Worm (Caenorhabditis elegans) whole organism, young adult: ENCODE measurements around the gene sna-3.

Experiments used
- B0336.3 ChIP-seq: fragments of 200-800 bp; sonication (Bioruptor generic); IDR thresholded peaks from 2 replicates; pipeline ENCODE4 v1.3.6; 2022; ENCODE audit warnings: missing genetic modification characterization, missing compliant biosample characterization
- D2030.7 ChIP-seq: fragments of 200-800 bp; sonication (Bioruptor generic); IDR thresholded peaks from 2 replicates; pipeline ENCODE4 v1.3.6; 2022; ENCODE audit warnings: missing genetic modification reagents, missing genetic modification characterization, missing compliant biosample characterization
- F23B12.7 ChIP-seq: sonication (generic microtip); optimal IDR thresholded peaks from 2 replicates; lab custom pipeline; 2017; ENCODE audit warnings: missing genetic modification characterization, mild to moderate bottlenecking, missing compliant biosample characterization, antibody characterized with exemption, moderate library complexity; ENCODE audit not compliant: insufficient read depth
- F39B2.1 ChIP-seq: fragments of 200-800 bp; sonication (Bioruptor generic); IDR thresholded peaks from 2 replicates; pipeline ENCODE4 v1.3.6; 2022; ENCODE audit warnings: missing genetic modification reagents, missing genetic modification characterization, missing compliant biosample characterization
- F55B11.4 ChIP-seq: sonication (generic microtip); optimal IDR thresholded peaks from 2 replicates; lab custom pipeline; 2016; ENCODE audit warnings: missing compliant biosample characterization, missing genetic modification characterization, borderline replicate concordance; ENCODE audit not compliant: insufficient read depth
- F57A8.1 ChIP-seq: fragments of 200-800 bp; sonication (Bioruptor generic); optimal IDR thresholded peaks from 2 replicates; lab custom pipeline; 2018; ENCODE audit warnings: mild to moderate bottlenecking, missing genetic modification characterization, moderate library complexity, missing compliant biosample characterization
- K12H6.12 ChIP-seq: fragments of 200-800 bp; sonication (Bioruptor generic); optimal IDR thresholded peaks from 2 replicates; lab custom pipeline; 2018; ENCODE audit warnings: mild to moderate bottlenecking, missing genetic modification characterization, missing compliant biosample characterization
- T07F8.4 ChIP-seq: sonication (generic microtip); optimal IDR thresholded peaks from 2 replicates; lab custom pipeline; 2016; ENCODE audit warnings: mild to moderate bottlenecking, missing genetic modification characterization, moderate library complexity, missing compliant biosample characterization
- Y56A3A.18 ChIP-seq: fragments of 200-800 bp; sonication (Bioruptor generic); IDR thresholded peaks from 2 replicates; pipeline ENCODE4 v1.3.6; 2022; ENCODE audit warnings: missing genetic modification reagents, missing genetic modification characterization, missing compliant biosample characterization
- Y67H2A.10 ChIP-seq: fragments of 200-800 bp; sonication (Bioruptor generic); conservative IDR thresholded peaks from 2 replicates; pipeline ENCODE4 v1.3.6; 2022; ENCODE audit warnings: missing genetic modification reagents, missing genetic modification characterization, missing compliant biosample characterization
- ZK185.1 ChIP-seq: sonication (generic microtip); optimal IDR thresholded peaks from 2 replicates; lab custom pipeline; 2016; ENCODE audit warnings: mild to moderate bottlenecking, missing genetic modification characterization, missing compliant biosample characterization; ENCODE audit not compliant: poor library complexity, severe bottlenecking
- ama-1 ChIP-seq, 3 experiments: fragments of 150-350 bp in 1 of 3; sonication (generic microtip) in 2 of 3; optimal IDR thresholded peaks; 2 replicates each; lab custom pipeline; 2014 to 2018; ENCODE audit warnings: missing biosample characterization in 2 of 3, missing genetic modification characterization in 2 of 3, missing genetic modification reagents in 2 of 3
- attf-5 ChIP-seq: fragments of 200-800 bp; sonication (Bioruptor generic); optimal IDR thresholded peaks from 2 replicates; lab custom pipeline; 2018; ENCODE audit warnings: mild to moderate bottlenecking, missing genetic modification characterization, missing compliant biosample characterization
- bed-1 ChIP-seq: fragments of 200-800 bp; sonication (Bioruptor generic); IDR thresholded peaks from 2 replicates; pipeline ENCODE4 v1.3.6; 2022; ENCODE audit warnings: missing genetic modification reagents, missing genetic modification characterization, missing compliant biosample characterization
- cebp-1 ChIP-seq, 2 experiments: fragments of 200-800 bp in 1 of 2; sonication (Bioruptor generic) in 1 of 2; sonication (generic microtip) in 1 of 2; IDR thresholded peaks in 1 of 2; optimal IDR thresholded peaks in 1 of 2; 2 replicates each; pipeline versions ENCODE4 v1.3.6 to Lab custom; 2017 to 2022; ENCODE audit warnings: missing compliant biosample characterization in 2 of 2, missing genetic modification characterization in 2 of 2, mild to moderate bottlenecking in 1 of 2, missing genetic modification reagents in 1 of 2, moderate library complexity in 1 of 2
- cebp-2 ChIP-seq: fragments of 200-800 bp; sonication (Bioruptor generic); IDR thresholded peaks from 2 replicates; pipeline ENCODE4 v1.3.6; 2022; ENCODE audit warnings: missing genetic modification characterization, missing compliant biosample characterization
- ceh-58 ChIP-seq: fragments of 200-800 bp; sonication (Bioruptor generic); IDR thresholded peaks from 2 replicates; pipeline ENCODE4 v1.3.6; 2022; ENCODE audit warnings: missing genetic modification characterization, missing compliant biosample characterization
- chd-7 ChIP-seq: sonication (generic microtip); optimal IDR thresholded peaks from 2 replicates; lab custom pipeline; 2016; ENCODE audit warnings: mild to moderate bottlenecking, missing genetic modification characterization, moderate library complexity, missing compliant biosample characterization
- dox-1 ChIP-seq: fragments of 200-800 bp; sonication (Bioruptor generic); IDR thresholded peaks from 2 replicates; pipeline ENCODE4 v1.3.6; 2022; ENCODE audit warnings: missing genetic modification reagents, missing genetic modification characterization, missing compliant biosample characterization
- egl-18 ChIP-seq: fragments of 200-800 bp; sonication (Bioruptor generic); IDR thresholded peaks from 2 replicates; pipeline ENCODE4 v1.3.6; 2022; ENCODE audit warnings: missing genetic modification reagents, missing genetic modification characterization, missing compliant biosample characterization
- egrh-3 ChIP-seq: fragments of 200-800 bp; sonication (Bioruptor generic); IDR thresholded peaks from 2 replicates; pipeline ENCODE4 v1.3.6; 2022; ENCODE audit warnings: missing genetic modification reagents, missing genetic modification characterization, missing compliant biosample characterization
- him-1 ChIP-seq: sonication (generic microtip); optimal IDR thresholded peaks from 2 replicates; lab custom pipeline; 2016; ENCODE audit warnings: missing genotype, missing genetic modification reagents, missing genetic modification characterization, missing compliant biosample characterization
- hlh-12 ChIP-seq: sonication (generic microtip); optimal IDR thresholded peaks from 2 replicates; lab custom pipeline; 2016; ENCODE audit warnings: missing genetic modification characterization, missing compliant biosample characterization
- hlh-26 ChIP-seq: fragments of 200-800 bp; sonication (Bioruptor generic); conservative IDR thresholded peaks from 2 replicates; pipeline ENCODE4 v1.3.6; 2022; ENCODE audit warnings: missing genetic modification reagents, missing genetic modification characterization, missing compliant biosample characterization
- hmg-1.2 ChIP-seq: fragments of 200-800 bp; sonication (Bioruptor generic); IDR thresholded peaks from 2 replicates; pipeline ENCODE4 v1.3.6; 2022; ENCODE audit warnings: missing genetic modification reagents, missing genetic modification characterization, missing compliant biosample characterization
- hmg-20 ChIP-seq: fragments of 200-800 bp; sonication (Bioruptor generic); IDR thresholded peaks from 2 replicates; pipeline ENCODE4 v1.3.6; 2022; ENCODE audit warnings: missing genetic modification reagents, missing genetic modification characterization, missing compliant biosample characterization
- hsf-1 ChIP-seq: fragments of 200-800 bp; sonication (Bioruptor generic); IDR thresholded peaks from 2 replicates; pipeline ENCODE4 v1.3.6; 2022; ENCODE audit warnings: missing genetic modification reagents, missing genetic modification characterization, missing compliant biosample characterization
- lag-1 ChIP-seq: fragments of 200-800 bp; sonication (Bioruptor generic); IDR thresholded peaks from 2 replicates; pipeline ENCODE4 v1.3.6; 2022; ENCODE audit warnings: missing genetic modification reagents, missing genetic modification characterization, missing compliant biosample characterization
- lin-35 ChIP-seq, 3 experiments: fragments of 150-350 bp in 2 of 3; sonication (generic microtip) in 1 of 3; optimal IDR thresholded peaks; 2 replicates each; lab custom pipeline; 2014 to 2018; ENCODE audit warnings: missing biosample characterization in 3 of 3, missing genetic modification characterization in 3 of 3, missing genetic modification reagents in 3 of 3
- lin-54 ChIP-seq: fragments of 200-800 bp; sonication (Bioruptor generic); optimal IDR thresholded peaks from 2 replicates; lab custom pipeline; 2018; ENCODE audit warnings: mild to moderate bottlenecking, missing genetic modification characterization, missing compliant biosample characterization
- mes-4 ChIP-seq: sonication (generic microtip); optimal IDR thresholded peaks from 2 replicates; lab custom pipeline; 2016; ENCODE audit warnings: missing genotype, missing genetic modification characterization, missing compliant biosample characterization
- nhr-179 ChIP-seq: sonication (generic microtip); optimal IDR thresholded peaks from 2 replicates; lab custom pipeline; 2016; ENCODE audit warnings: mild to moderate bottlenecking, missing genetic modification characterization, missing compliant biosample characterization
- rcor-1 ChIP-seq: fragments of 200-800 bp; sonication (Bioruptor generic); IDR thresholded peaks from 2 replicates; pipeline ENCODE4 v1.3.6; 2022; ENCODE audit warnings: missing genetic modification reagents, missing genetic modification characterization, missing compliant biosample characterization
- rpc-1 ChIP-seq, 2 experiments: fragments of 150-350 bp in 1 of 2; sonication (generic microtip) in 1 of 2; optimal IDR thresholded peaks; 2 replicates each; lab custom pipeline; 2014 to 2018; ENCODE audit warnings: missing biosample characterization in 1 of 2, missing genetic modification characterization in 1 of 2, missing genetic modification reagents in 1 of 2, missing genotype in 1 of 2
- snpc-4 ChIP-seq, 5 experiments: fragments of 150-350 bp in 1 of 5; sonication (generic microtip) in 4 of 5; optimal IDR thresholded peaks; 2 replicates each; lab custom pipeline; 2014 to 2018; ENCODE audit warnings: missing genetic modification characterization in 5 of 5, missing biosample characterization in 3 of 5, antibody characterized with exemption in 2 of 5, mild to moderate bottlenecking in 2 of 5, missing compliant biosample characterization in 2 of 5, missing genotype in 2 of 5, moderate library complexity in 2 of 5, missing genetic modification reagents in 1 of 5
- tbp1 ChIP-seq: fragments of 200-800 bp; sonication (Bioruptor generic); optimal IDR thresholded peaks from 2 replicates; lab custom pipeline; 2018; ENCODE audit warnings: mild to moderate bottlenecking, missing genetic modification characterization, missing compliant biosample characterization
- tlf-1 ChIP-seq: fragments of 200-800 bp; sonication (Bioruptor generic); optimal IDR thresholded peaks from 2 replicates; lab custom pipeline; 2018; ENCODE audit warnings: mild to moderate bottlenecking, missing genetic modification characterization, missing compliant biosample characterization
- unc-62 ChIP-seq: fragments of 150-350 bp; optimal IDR thresholded peaks from 2 replicates; lab custom pipeline; 2014; ENCODE audit warnings: missing biosample characterization, missing genetic modification reagents, missing genetic modification characterization
- xnd-1 ChIP-seq: sonication (generic microtip); optimal IDR thresholded peaks from 2 replicates; lab custom pipeline; 2016; ENCODE audit warnings: missing genotype, missing genetic modification reagents, missing genetic modification characterization, missing compliant biosample characterization
- zfh-2 ChIP-seq: fragments of 200-800 bp; sonication (Bioruptor generic); conservative IDR thresholded peaks from 2 replicates; pipeline ENCODE4 v1.3.6; 2022; ENCODE audit warnings: missing genetic modification reagents, missing genetic modification characterization, missing compliant biosample characterization
- zim-3 ChIP-seq: sonication (generic microtip); optimal IDR thresholded peaks from 2 replicates; lab custom pipeline; 2017; ENCODE audit warnings: mild to moderate bottlenecking, missing genetic modification characterization, moderate library complexity, missing compliant biosample characterization
- ztf-18 ChIP-seq: sonication (generic microtip); optimal IDR thresholded peaks from 2 replicates; lab custom pipeline; 2016; ENCODE audit warnings: missing genotype, mild to moderate bottlenecking, missing genetic modification characterization, missing compliant biosample characterization
- ztf-26 ChIP-seq: sonication (generic microtip); optimal IDR thresholded peaks from 2 replicates; lab custom pipeline; 2017; ENCODE audit warnings: missing genetic modification characterization, missing compliant biosample characterization

Gene sna-3

DNA sequence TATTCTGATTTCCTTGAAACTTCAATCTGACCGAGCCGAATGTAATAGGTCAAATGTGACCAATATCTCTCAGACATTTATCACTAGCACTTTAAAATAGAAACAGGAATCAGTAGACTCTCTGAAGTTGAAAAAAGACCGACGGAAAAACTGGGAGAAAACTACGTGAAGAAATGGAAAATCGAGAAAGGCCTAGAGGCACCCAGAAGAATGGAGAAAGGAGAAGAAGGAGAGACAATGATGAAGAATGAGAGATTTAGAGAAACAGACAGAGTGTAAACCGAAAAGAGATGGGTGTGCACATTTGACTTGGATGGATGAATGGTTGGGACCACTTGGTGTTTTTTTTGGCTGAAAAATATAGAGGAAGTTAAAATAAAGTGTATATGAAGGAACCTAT, 36.0 kb downstream of the sna-3 start:
- no peak for TF ChIP-seq him-1 (tag; lab: Kevin White, UChicago)
- TF ChIP-seq hmg-20 (GFP tag; lab: Robert Waterston, UW) = no peak
- TF ChIP-seq F23B12.7 (tag; lab: Kevin White, UChicago) = no peak
- peak; percentile 4 for TF ChIP-seq tbp1 (GFP tag; lab: Kevin White, UChicago)
- peak; percentile 7; the same call in 1 of the 2 replicates for TF ChIP-seq dox-1 (GFP tag; lab: Robert Waterston, UW)
- peak; percentile 14 for TF ChIP-seq chd-7
- peak; percentile 51 for TF ChIP-seq rpc-1 (optimal IDR thresholded peaks at IDR 0.05; lab: Kevin White, UChicago)
- no peak for TF ChIP-seq rpc-1 (tag; optimal IDR thresholded peaks at IDR 0.05; lab: Kevin White, UChicago)
- no peak for TF ChIP-seq ztf-26 (tag; lab: Kevin White, UChicago)
- TF ChIP-seq lin-35 (GFP tag; optimal IDR thresholded peaks at IDR 0.05; lab: Kevin White, UChicago) = peak in 1 of 3 experiments; percentile 30
- TF ChIP-seq K12H6.12 = peak; percentile 12
- TF ChIP-seq F55B11.4 (tag; lab: Kevin White, UChicago) = no peak
- no peak for TF ChIP-seq B0336.3 (GFP tag; lab: Robert Waterston, UW)
- TF ChIP-seq hsf-1 (GFP tag; lab: Robert Waterston, UW) = peak; percentile 84
- 0 out of 2 replicates have a peak, but pooled peaks have one; percentile 20 for TF ChIP-seq egrh-3
- no peak for TF ChIP-seq cebp-1 (GFP tag; IDR thresholded peaks at IDR 0.05; lab: Robert Waterston, UW)
- TF ChIP-seq cebp-1 (tag; optimal IDR thresholded peaks at IDR 0.05; lab: Kevin White, UChicago) = peak; percentile 24
- TF ChIP-seq hmg-1.2 (GFP tag; lab: Robert Waterston, UW) = peak; percentile 95
- no peak for TF ChIP-seq snpc-4 (GFP tag; optimal IDR thresholded peaks at IDR 0.05; lab: Kevin White, UChicago)
- TF ChIP-seq snpc-4 (tag; optimal IDR thresholded peaks at IDR 0.05; lab: Kevin White, UChicago) = no peak

DNA sequence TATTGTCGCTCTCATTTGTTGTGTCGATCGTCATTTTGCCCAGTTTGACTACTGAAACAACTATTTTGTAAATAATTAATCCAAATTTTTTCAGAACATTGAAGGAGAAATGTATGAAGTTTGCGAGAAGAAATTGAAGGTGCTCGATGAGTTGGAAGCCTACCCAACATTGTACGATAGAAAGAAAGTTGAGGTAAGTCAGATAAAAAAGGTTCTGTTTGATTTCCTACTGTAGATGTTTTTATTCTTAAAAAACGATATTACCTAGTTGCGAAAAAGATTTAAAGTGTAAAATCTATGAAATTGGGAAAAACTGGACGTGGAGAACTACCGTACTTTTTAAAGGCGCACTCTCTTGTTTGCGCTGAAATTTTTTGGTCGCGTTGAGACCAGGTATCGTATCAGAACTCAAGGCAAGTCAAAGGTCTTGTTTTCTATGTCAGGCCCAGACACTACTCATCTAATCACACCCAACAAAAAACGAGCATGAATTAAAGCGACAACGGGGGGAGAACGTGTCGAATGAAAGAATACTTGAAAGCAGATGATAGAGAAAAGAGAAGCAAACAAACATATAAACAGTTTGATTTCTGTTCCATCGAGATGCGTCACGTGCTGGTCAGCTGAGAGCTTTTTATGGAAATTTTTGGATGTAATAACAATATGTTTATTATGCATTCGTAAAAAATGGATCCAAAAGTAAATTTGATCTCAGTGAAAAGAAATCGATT, 37.3 kb downstream of the sna-3 start, which contains the start of gene efk-1:
Gene efk-1 (minus strand): TSS at position 51 of the 731 bp plus-strand sequence.
- TF ChIP-seq F57A8.1 (no peak), mes-4 (tag; lab: Kevin White, UChicago) (no peak), ama-1 (optimal IDR thresholded peaks at IDR 0.05; lab: Kevin White, UChicago) (peak; percentile 78), ama-1 (GFP tag; optimal IDR thresholded peaks at IDR 0.05; lab: Kevin White, UChicago) (no peak), unc-62 (no peak), dox-1 (GFP tag; lab: Robert Waterston, UW) (peak; percentile 30; the same call in 1 of the 2 replicates), cebp-1 (GFP tag; IDR thresholded peaks at IDR 0.05; lab: Robert Waterston, UW) (no peak), cebp-1 (tag; optimal IDR thresholded peaks at IDR 0.05; lab: Kevin White, UChicago) (peak; percentile 44), B0336.3 (GFP tag; lab: Robert Waterston, UW) (no peak), ceh-58 (GFP tag; lab: Robert Waterston, UW) (no peak), ztf-18 (tag; lab: Kevin White, UChicago) (no peak), ZK185.1 (tag; lab: Kevin White, UChicago) (no peak), K12H6.12 (no peak), nhr-179 (tag; lab: Kevin White, UChicago) (no peak), attf-5 (GFP tag; lab: Kevin White, UChicago) (peak; percentile 61), rcor-1 (GFP tag; lab: Robert Waterston, UW) (no peak), bed-1 (GFP tag; lab: Robert Waterston, UW) (no peak), zim-3 (tag; lab: Kevin White, UChicago) (peak; percentile 14), egl-18 (GFP tag; lab: Robert Waterston, UW) (no peak), Y67H2A.10 (no peak), hmg-20 (GFP tag; lab: Robert Waterston, UW) (no peak), lin-54 (GFP tag; lab: Kevin White, UChicago) (no peak), zfh-2 (no peak), Y56A3A.18 (GFP tag; lab: Robert Waterston, UW) (no peak), lag-1 (no peak), F39B2.1 (GFP tag; lab: Robert Waterston, UW) (0 out of 2 replicates have a peak, but pooled peaks have one; percentile 46), D2030.7 (GFP tag; lab: Robert Waterston, UW) (no peak), ztf-26 (tag; lab: Kevin White, UChicago) (no peak), cebp-2 (GFP tag; lab: Robert Waterston, UW) (no peak), tlf-1 (GFP tag; lab: Kevin White, UChicago) (no peak), hlh-26 (no peak), xnd-1 (tag; lab: Kevin White, UChicago) (no peak), T07F8.4 (tag; lab: Kevin White, UChicago) (no peak), hlh-12 (tag; lab: Kevin White, UChicago) (no peak)
